Fruit fly (Drosophila melanogaster) whole organism, prepupa: Measurements from ENCODE around the gene St2.
A peak's percentile ranks its signal among the peaks of the same experiment; 100 is the strongest.

Source experiments
- Blimp-1 ChIP-seq: fragments of 200-800 bp; sonication (Bioruptor generic); optimal IDR thresholded peaks from 3 replicates; lab custom pipeline; 2017; ENCODE audit warnings: missing biosample characterization, missing genetic modification characterization, mild to moderate bottlenecking, moderate library complexity, missing genetic modification reagents
- CG10631 ChIP-seq: fragments of 200-800 bp; sonication (Bioruptor generic); optimal IDR thresholded peaks from 2 replicates; lab custom pipeline; 2016; ENCODE audit warnings: missing biosample characterization, missing genetic modification characterization
- CG10669 ChIP-seq: fragments of 200-800 bp; sonication (Bioruptor generic); optimal IDR thresholded peaks from 3 replicates; lab custom pipeline; 2018; ENCODE audit warnings: missing biosample characterization, mild to moderate bottlenecking, missing genetic modification characterization, moderate library complexity
- CG11294 ChIP-seq: fragments of 200-800 bp; sonication (Bioruptor generic); IDR thresholded peaks from 2 replicates; pipeline ENCODE4 v1.3.6; 2022; ENCODE audit warnings: missing biosample characterization, missing genetic modification characterization
- CG11762 ChIP-seq: fragments of 200-800 bp; sonication (Bioruptor generic); optimal IDR thresholded peaks from 3 replicates; lab custom pipeline; 2016; ENCODE audit warnings: missing biosample characterization, missing genetic modification characterization; ENCODE audit not compliant: insufficient read depth
- CG11902 ChIP-seq: fragments of 200-800 bp; sonication (Bioruptor generic); optimal IDR thresholded peaks from 3 replicates; lab custom pipeline; 2016; ENCODE audit warnings: missing biosample characterization, missing genetic modification characterization
- CG15336 ChIP-seq: fragments of 200-800 bp; sonication (Bioruptor generic); IDR thresholded peaks from 2 replicates; pipeline ENCODE4 v1.3.6; 2022; ENCODE audit warnings: missing biosample characterization, missing genetic modification characterization
- CG1621 ChIP-seq: fragments of 200-800 bp; sonication (Bioruptor generic); optimal IDR thresholded peaks from 3 replicates; lab custom pipeline; 2018; ENCODE audit warnings: missing biosample characterization, mild to moderate bottlenecking, missing genetic modification characterization
- CG32006 ChIP-seq: fragments of 200-800 bp; sonication (Bioruptor generic); optimal IDR thresholded peaks from 3 replicates; lab custom pipeline; 2017; ENCODE audit warnings: missing biosample characterization, mild to moderate bottlenecking, missing genetic modification characterization
- CG34406 ChIP-seq: fragments of 200-800 bp; sonication (Bioruptor generic); optimal IDR thresholded peaks from 3 replicates; lab custom pipeline; 2016; ENCODE audit warnings: missing biosample characterization, missing genetic modification characterization
- CG3919 ChIP-seq: fragments of 200-800 bp; sonication (Bioruptor generic); optimal IDR thresholded peaks from 3 replicates; lab custom pipeline; 2016; ENCODE audit warnings: missing biosample characterization, missing genetic modification characterization
- CG4318 ChIP-seq: fragments of 200-800 bp; sonication (Bioruptor generic); optimal IDR thresholded peaks from 3 replicates; lab custom pipeline; 2017; ENCODE audit warnings: missing biosample characterization, mild to moderate bottlenecking, missing genetic modification characterization
- CG6792 ChIP-seq: fragments of 200-800 bp; sonication (Bioruptor generic); optimal IDR thresholded peaks from 3 replicates; lab custom pipeline; 2016; ENCODE audit warnings: missing biosample characterization, missing genetic modification characterization
- CG6808 ChIP-seq: fragments of 200-800 bp; sonication (Bioruptor generic); optimal IDR thresholded peaks from 3 replicates; lab custom pipeline; 2017; ENCODE audit warnings: missing biosample characterization, missing genetic modification characterization, mild to moderate bottlenecking, moderate library complexity, missing genetic modification reagents
- CG6854 ChIP-seq: fragments of 200-800 bp; sonication (Bioruptor generic); optimal IDR thresholded peaks from 2 replicates; lab custom pipeline; 2017; ENCODE audit warnings: missing biosample characterization, mild to moderate bottlenecking, missing genetic modification characterization
- CG8119 ChIP-seq: fragments of 200-800 bp; sonication (Bioruptor generic); IDR thresholded peaks from 3 replicates; pipeline ENCODE4 v1.3.6; 2022; ENCODE audit warnings: missing biosample characterization, missing genetic modification characterization
- CG8319 ChIP-seq: fragments of 200-800 bp; sonication (Bioruptor generic); optimal IDR thresholded peaks from 3 replicates; lab custom pipeline; 2016; ENCODE audit warnings: missing biosample characterization, missing genetic modification characterization
- CG8632 ChIP-seq: fragments of 200-800 bp; sonication (Bioruptor generic); optimal IDR thresholded peaks from 3 replicates; lab custom pipeline; 2016; ENCODE audit warnings: missing biosample characterization, missing genetic modification characterization
- CG9139 ChIP-seq: fragments of 200-800 bp; sonication (Bioruptor generic); optimal IDR thresholded peaks from 3 replicates; lab custom pipeline; 2017; ENCODE audit warnings: missing biosample characterization, mild to moderate bottlenecking, missing genetic modification characterization
- Eip75B ChIP-seq: fragments of 200-800 bp; sonication (Bioruptor generic); optimal IDR thresholded peaks from 3 replicates; lab custom pipeline; 2016; ENCODE audit warnings: missing biosample characterization, missing genetic modification characterization
- Eip93F ChIP-seq: fragments of 200-800 bp; sonication (Bioruptor generic); optimal IDR thresholded peaks from 2 replicates; lab custom pipeline; 2016; ENCODE audit warnings: missing biosample characterization, mild to moderate bottlenecking, missing genetic modification characterization
- Ets21C ChIP-seq: fragments of 200-800 bp; sonication (Bioruptor generic); optimal IDR thresholded peaks from 3 replicates; lab custom pipeline; 2016; ENCODE audit warnings: missing biosample characterization, missing genetic modification characterization
- Ets96B ChIP-seq: fragments of 200-800 bp; optimal IDR thresholded peaks from 2 replicates; lab custom pipeline; 2019; ENCODE audit warnings: missing biosample characterization, mild to moderate bottlenecking, missing genetic modification characterization, moderate library complexity
- Gug ChIP-seq: fragments of 200-800 bp; sonication (Bioruptor generic); IDR thresholded peaks from 2 replicates; pipeline ENCODE4 v1.3.6; 2022; ENCODE audit warnings: missing biosample characterization, missing genetic modification characterization
- Hr38 ChIP-seq: sonication (Bioruptor generic); optimal IDR thresholded peaks from 2 replicates; lab custom pipeline; 2016; ENCODE audit warnings: missing biosample characterization, missing genetic modification characterization
- Hr4 ChIP-seq: fragments of 200-800 bp; sonication (Bioruptor generic); optimal IDR thresholded peaks from 3 replicates; lab custom pipeline; 2016; ENCODE audit warnings: missing biosample characterization, missing genetic modification characterization
- Lpt ChIP-seq: fragments of 200-800 bp; sonication (Bioruptor generic); optimal IDR thresholded peaks from 3 replicates; lab custom pipeline; 2016; ENCODE audit warnings: missing biosample characterization, missing genetic modification characterization
- Met ChIP-seq: fragments of 200-800 bp; sonication (Bioruptor generic); optimal IDR thresholded peaks from 3 replicates; lab custom pipeline; 2016; ENCODE audit warnings: missing biosample characterization, missing genetic modification characterization
- OdsH ChIP-seq: fragments of 200-800 bp; sonication (Bioruptor generic); optimal IDR thresholded peaks from 3 replicates; lab custom pipeline; 2016; ENCODE audit warnings: missing biosample characterization, missing genetic modification characterization
- Sox102F ChIP-seq: fragments of 200-800 bp; sonication (Bioruptor generic); optimal IDR thresholded peaks from 2 replicates; lab custom pipeline; 2016; ENCODE audit warnings: missing biosample characterization, mild to moderate bottlenecking, missing genetic modification characterization
- Sox14 ChIP-seq: fragments of 200-800 bp; sonication (Bioruptor generic); optimal IDR thresholded peaks from 3 replicates; lab custom pipeline; 2016; ENCODE audit warnings: missing biosample characterization, missing genetic modification characterization
- achi ChIP-seq: fragments of 200-800 bp; sonication (Bioruptor generic); optimal IDR thresholded peaks from 3 replicates; lab custom pipeline; 2016; ENCODE audit warnings: missing biosample characterization, missing genetic modification characterization
- acj6 ChIP-seq: fragments of 200-800 bp; sonication (Bioruptor generic); optimal IDR thresholded peaks from 3 replicates; lab custom pipeline; 2016; ENCODE audit warnings: missing biosample characterization, missing genetic modification characterization
- cyc ChIP-seq: fragments of 200-800 bp; sonication (Bioruptor generic); optimal IDR thresholded peaks from 3 replicates; lab custom pipeline; 2016; ENCODE audit warnings: missing biosample characterization, missing genetic modification characterization
- dac ChIP-seq: fragments of 200-800 bp; sonication (Bioruptor generic); optimal IDR thresholded peaks from 2 replicates; lab custom pipeline; 2017; ENCODE audit warnings: missing biosample characterization, mild to moderate bottlenecking, missing genetic modification characterization
- dsx ChIP-seq: fragments of 200-800 bp; optimal IDR thresholded peaks from 3 replicates; lab custom pipeline; 2019; ENCODE audit warnings: missing biosample characterization, mild to moderate bottlenecking, missing genetic modification characterization, moderate library complexity; ENCODE audit not compliant: poor library complexity, severe bottlenecking
- eg ChIP-seq: fragments of 200-800 bp; sonication (Bioruptor generic); IDR thresholded peaks from 3 replicates; pipeline ENCODE4 v1.3.6; 2022; ENCODE audit warnings: missing biosample characterization, missing genetic modification characterization
- esn ChIP-seq: fragments of 200-800 bp; sonication (Bioruptor generic); optimal IDR thresholded peaks from 2 replicates; lab custom pipeline; 2016; ENCODE audit warnings: missing biosample characterization, mild to moderate bottlenecking, missing genetic modification characterization, moderate library complexity
- fkh ChIP-seq: fragments of 200-800 bp; sonication (Bioruptor generic); optimal IDR thresholded peaks from 3 replicates; lab custom pipeline; 2017; ENCODE audit warnings: missing biosample characterization, mild to moderate bottlenecking, missing genetic modification characterization, moderate library complexity
- pdm3 ChIP-seq: fragments of 200-800 bp; sonication (Bioruptor generic); optimal IDR thresholded peaks from 3 replicates; lab custom pipeline; 2016; ENCODE audit warnings: missing biosample characterization, missing genetic modification characterization
- salr ChIP-seq, 2 experiments: fragments of 200-800 bp; sonication (Bioruptor generic); optimal IDR thresholded peaks; 3 replicates each; lab custom pipeline; 2016 to 2018; ENCODE audit warnings: missing biosample characterization in 2 of 2, missing genetic modification characterization in 2 of 2, mild to moderate bottlenecking in 1 of 2
- spab ChIP-seq: fragments of 200-800 bp; sonication (Bioruptor generic); optimal IDR thresholded peaks from 2 replicates; lab custom pipeline; 2017; ENCODE audit warnings: missing biosample characterization, mild to moderate bottlenecking, missing genetic modification characterization, missing genetic modification reagents
- ss ChIP-seq, 2 experiments: fragments of 200-800 bp; sonication (Bioruptor generic); optimal IDR thresholded peaks; 2 replicates in 1 of 2; 3 replicates in 1 of 2; lab custom pipeline; 2017 to 2018; ENCODE audit warnings: mild to moderate bottlenecking in 2 of 2, missing biosample characterization in 2 of 2, missing genetic modification characterization in 2 of 2, moderate library complexity in 1 of 2
- svp ChIP-seq: fragments of 200-800 bp; sonication (Bioruptor generic); peaks from one replicate; lab custom pipeline; 2016; ENCODE audit warnings: missing biosample characterization, missing genetic modification characterization
- topi ChIP-seq: fragments of 200-800 bp; sonication (Bioruptor generic); optimal IDR thresholded peaks from 3 replicates; lab custom pipeline; 2016; ENCODE audit warnings: missing biosample characterization, missing genetic modification characterization
- vri ChIP-seq: fragments of 200-800 bp; sonication (Bioruptor generic); optimal IDR thresholded peaks from 3 replicates; lab custom pipeline; 2016; ENCODE audit warnings: missing biosample characterization, mild to moderate bottlenecking, missing genetic modification characterization

The St2 gene

DNA sequence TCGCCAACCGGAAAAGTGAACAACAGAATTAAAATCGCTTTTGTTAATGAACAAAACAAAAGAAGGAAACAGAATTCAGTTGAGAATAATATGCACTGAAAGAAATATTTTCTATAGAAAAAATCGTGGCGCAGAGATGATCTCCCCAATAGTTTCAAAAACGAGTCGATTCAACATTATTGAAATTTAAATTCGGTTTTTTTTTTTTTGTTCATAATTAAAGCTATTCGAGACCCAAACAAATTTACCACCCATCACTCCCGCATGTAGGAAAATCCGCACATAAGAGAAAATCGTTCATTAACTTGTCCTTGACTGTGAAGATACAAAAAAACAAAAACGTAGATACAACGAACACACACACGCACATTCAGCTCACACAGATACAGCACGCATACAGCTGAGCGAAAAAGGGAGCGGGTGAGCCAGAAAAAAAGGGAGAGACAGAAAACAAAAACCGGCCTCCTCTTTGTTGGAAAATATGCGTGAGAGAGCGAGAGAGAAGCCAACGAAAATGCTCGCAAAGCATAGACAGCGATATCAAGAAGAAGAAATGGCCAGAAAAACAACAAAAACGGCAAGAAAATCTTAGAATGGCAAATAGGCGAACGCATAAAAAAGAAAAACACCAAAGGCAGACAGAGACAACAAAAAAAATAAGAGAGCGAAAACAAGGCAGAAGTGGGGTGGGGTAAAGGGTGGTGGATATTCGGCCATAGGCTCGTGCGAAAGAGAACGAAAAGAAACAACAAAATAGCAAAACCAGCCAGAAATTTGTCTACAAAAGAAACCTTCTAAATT is 31.4 kb upstream of the St2 start (continued):
- peak; percentile 51 for TF ChIP-seq spab (GFP tag; lab: Kevin White, UChicago)
- TF ChIP-seq Hr38 (GFP tag; lab: Kevin White, UChicago), result no peak
- peak; percentile 75 for TF ChIP-seq Eip75B
- TF ChIP-seq esn (GFP tag; lab: Kevin White, UChicago), result peak; percentile 79
- TF ChIP-seq vri, result no peak
- TF ChIP-seq CG10631, result peak; percentile 64
- peak; percentile 52 for TF ChIP-seq achi
- TF ChIP-seq CG34406, result peak; percentile 73
- TF ChIP-seq CG6854, result peak; percentile 29
- TF ChIP-seq Ets96B (tag; lab: Kevin White, UChicago), result peak; percentile 59
- TF ChIP-seq CG8119 (GFP tag; lab: Robert Waterston, UW), result peak; percentile 89
- TF ChIP-seq CG32006 (GFP tag; lab: Kevin White, UChicago), result peak; percentile 46
- peak; percentile 71 for TF ChIP-seq CG6792 (GFP tag; lab: Kevin White, UChicago)
- TF ChIP-seq OdsH (GFP tag; lab: Kevin White, UChicago), result peak; percentile 56
- peak; percentile 14 for TF ChIP-seq CG11762 (GFP tag; lab: Kevin White, UChicago)
- TF ChIP-seq topi (GFP tag; lab: Kevin White, UChicago), result peak; percentile 82
- TF ChIP-seq CG10669 (GFP tag; lab: Kevin White, UChicago), result peak; percentile 60
- TF ChIP-seq pdm3 (GFP tag; lab: Kevin White, UChicago), result peak; percentile 70
- peak in 1 of 2 experiments; percentile 84 for TF ChIP-seq salr (GFP tag; optimal IDR thresholded peaks at IDR 0.05; lab: Kevin White, UChicago)
- TF ChIP-seq Hr4 (GFP tag; lab: Kevin White, UChicago), result peak; percentile 3
- TF ChIP-seq CG3919 (GFP tag; lab: Kevin White, UChicago), result peak; percentile 52
- TF ChIP-seq Lpt (GFP tag; lab: Kevin White, UChicago), result peak; percentile 81
- peak; percentile 64 for TF ChIP-seq acj6
- TF ChIP-seq CG8632 (GFP tag; lab: Kevin White, UChicago), result peak; percentile 71
- TF ChIP-seq cyc (GFP tag; lab: Kevin White, UChicago), result peak; percentile 70
- peak; percentile 74 for TF ChIP-seq Met
- peak; percentile 89 for TF ChIP-seq eg (GFP tag; lab: Robert Waterston, UW)

DNA sequence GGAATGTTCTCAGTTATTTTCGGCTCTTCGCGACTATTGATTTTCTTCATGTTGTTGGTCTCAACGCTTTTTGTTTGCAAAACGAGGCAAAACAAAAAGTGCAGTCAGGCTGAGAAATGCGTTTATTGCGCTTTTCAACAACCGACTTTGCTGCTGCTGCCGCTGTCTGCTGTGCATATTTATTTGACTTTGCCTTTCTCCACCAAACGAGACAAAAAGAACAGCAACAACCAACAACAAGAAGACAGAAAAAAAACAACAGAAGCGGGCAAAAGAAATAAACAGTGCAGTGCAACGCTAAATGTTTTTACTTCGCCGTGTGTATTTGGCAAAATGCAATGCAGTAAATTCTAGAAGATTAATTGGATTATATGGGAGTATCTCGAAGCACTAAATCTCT is 29.3 kb upstream of the St2 start:
- TF ChIP-seq esn (GFP tag; lab: Kevin White, UChicago), result no peak
- no peak for TF ChIP-seq achi
- TF ChIP-seq Hr4 (GFP tag; lab: Kevin White, UChicago), result no peak
- no peak for TF ChIP-seq dsx
- no peak for TF ChIP-seq vri
- no peak for TF ChIP-seq Gug
- no peak for TF ChIP-seq Hr38 (GFP tag; lab: Kevin White, UChicago)
- TF ChIP-seq CG11294 (GFP tag; lab: Robert Waterston, UW), result no peak; the same call in 1 of the 2 replicates
- no peak for TF ChIP-seq CG10631
- TF ChIP-seq Blimp-1 (GFP tag; lab: Kevin White, UChicago), result no peak
- no peak for TF ChIP-seq Ets21C (GFP tag; lab: Kevin White, UChicago)
- no peak for TF ChIP-seq Lpt (GFP tag; lab: Kevin White, UChicago)
- no peak for TF ChIP-seq CG32006 (GFP tag; lab: Kevin White, UChicago)
- no peak for TF ChIP-seq CG9139
- no peak for TF ChIP-seq spab (GFP tag; lab: Kevin White, UChicago)
- TF ChIP-seq Met, result no peak
- no peak for TF ChIP-seq CG11902
- TF ChIP-seq CG15336 (GFP tag; lab: Robert Waterston, UW), result peak; percentile 33; the same call in 1 of the 2 replicates
- no peak for TF ChIP-seq svp (GFP tag; lab: Kevin White, UChicago)
- TF ChIP-seq CG4318, result no peak
- TF ChIP-seq dac (GFP tag; lab: Kevin White, UChicago), result no peak
- no peak for TF ChIP-seq Eip93F (GFP tag; lab: Kevin White, UChicago)
- no peak for TF ChIP-seq pdm3 (GFP tag; lab: Kevin White, UChicago)
- TF ChIP-seq Sox102F (GFP tag; lab: Kevin White, UChicago), result no peak
- no peak for TF ChIP-seq CG1621 (tag; lab: Kevin White, UChicago)
- TF ChIP-seq acj6, result no peak
- peak; percentile 0 for TF ChIP-seq CG6808 (GFP tag; lab: Kevin White, UChicago)
- no peak for TF ChIP-seq ss (GFP tag; optimal IDR thresholded peaks at IDR 0.05; lab: Kevin White, UChicago)
- no peak for TF ChIP-seq Ets96B (tag; lab: Kevin White, UChicago)
- TF ChIP-seq CG8319 (GFP tag; lab: Kevin White, UChicago), result no peak
- no peak for TF ChIP-seq topi (GFP tag; lab: Kevin White, UChicago)
- no peak for TF ChIP-seq CG8632 (GFP tag; lab: Kevin White, UChicago)
- no peak for TF ChIP-seq fkh (GFP tag; lab: Kevin White, UChicago)
- peak; percentile 5 for TF ChIP-seq CG10669 (GFP tag; lab: Kevin White, UChicago)
- TF ChIP-seq cyc (GFP tag; lab: Kevin White, UChicago), result no peak
- no peak for TF ChIP-seq Sox14 (GFP tag; lab: Kevin White, UChicago)
